Worm (Caenorhabditis elegans) whole organism, late embryonic: ENCODE data around the gene Y73F8A.10.
"Not testable (repeated sequence)": the region's sequence is repeated elsewhere in the genome, so short reads cannot be mapped to it uniquely, and the experiment has no call there.

Experiments
- F13H6.1 ChIP-seq: sonication (generic microtip); optimal IDR thresholded peaks from 2 replicates; lab custom pipeline; 2016; ENCODE audit warnings: missing genetic modification characterization, missing compliant biosample characterization
- K02D7.2 ChIP-seq: sonication (generic microtip); optimal IDR thresholded peaks from 2 replicates; lab custom pipeline; 2017; ENCODE audit warnings: mild to moderate bottlenecking, missing genetic modification characterization, missing compliant biosample characterization
- K09A11.1 ChIP-seq: sonication (generic microtip); optimal IDR thresholded peaks from 2 replicates; lab custom pipeline; 2017; ENCODE audit warnings: antibody characterized with exemption, mild to moderate bottlenecking, missing genetic modification characterization, missing compliant biosample characterization; ENCODE audit not compliant: insufficient read depth
- T23F11.4 ChIP-seq: fragments of 200-800 bp; sonication (Bioruptor generic); optimal IDR thresholded peaks from 2 replicates; lab custom pipeline; 2018; ENCODE audit warnings: mild to moderate bottlenecking, missing genetic modification characterization, missing compliant biosample characterization
- ama-1 ChIP-seq: fragments of 150-350 bp; optimal IDR thresholded peaks from 2 replicates; lab custom pipeline; 2014
- ceh-14 ChIP-seq: sonication (generic microtip); optimal IDR thresholded peaks from 2 replicates; lab custom pipeline; 2016; ENCODE audit warnings: missing genotype, missing genetic modification characterization, missing compliant biosample characterization
- ceh-18 ChIP-seq: sonication (generic microtip); optimal IDR thresholded peaks from 2 replicates; lab custom pipeline; 2016; ENCODE audit warnings: missing genetic modification characterization, missing compliant biosample characterization
- ceh-2 ChIP-seq: sonication (generic microtip); optimal IDR thresholded peaks from 2 replicates; lab custom pipeline; 2016; ENCODE audit warnings: missing genotype, missing genetic modification characterization, missing compliant biosample characterization
- ceh-22 ChIP-seq: sonication (generic microtip); optimal IDR thresholded peaks from 2 replicates; lab custom pipeline; 2017; ENCODE audit warnings: missing biosample characterization, missing genetic modification characterization
- ceh-30 ChIP-seq: fragments of 150-350 bp; optimal IDR thresholded peaks from 2 replicates; lab custom pipeline; 2014; ENCODE audit warnings: missing biosample characterization, missing genetic modification characterization
- ceh-34 ChIP-seq: sonication (generic microtip); optimal IDR thresholded peaks from 2 replicates; lab custom pipeline; 2016; ENCODE audit warnings: mild to moderate bottlenecking, missing genetic modification characterization, missing compliant biosample characterization
- ceh-48 ChIP-seq: sonication (generic microtip); optimal IDR thresholded peaks from 2 replicates; lab custom pipeline; 2016; ENCODE audit warnings: missing genetic modification characterization, inconsistent platforms, missing compliant biosample characterization
- dve-1 ChIP-seq: sonication (generic microtip); optimal IDR thresholded peaks from 2 replicates; lab custom pipeline; 2017; ENCODE audit warnings: antibody characterized with exemption, mild to moderate bottlenecking, missing genetic modification characterization, missing compliant biosample characterization
- elt-2 ChIP-seq: sonication (generic microtip); optimal IDR thresholded peaks from 2 replicates; lab custom pipeline; 2016; ENCODE audit warnings: missing genetic modification reagents, missing genetic modification characterization, missing compliant biosample characterization
- elt-4 ChIP-seq: sonication (generic microtip); optimal IDR thresholded peaks from 2 replicates; lab custom pipeline; 2016; ENCODE audit warnings: missing genetic modification characterization, missing compliant biosample characterization
- ets-4 ChIP-seq: sonication (generic microtip); optimal IDR thresholded peaks from 2 replicates; lab custom pipeline; 2016; ENCODE audit warnings: missing genetic modification characterization, missing compliant biosample characterization
- eyg-1 ChIP-seq: sonication (generic microtip); optimal IDR thresholded peaks from 2 replicates; lab custom pipeline; 2016; ENCODE audit warnings: missing genotype, missing genetic modification characterization, missing compliant biosample characterization
- fax-1 ChIP-seq: sonication (generic microtip); optimal IDR thresholded peaks from 2 replicates; lab custom pipeline; 2016; ENCODE audit warnings: missing genotype, missing genetic modification characterization, missing compliant biosample characterization
- fkh-10 ChIP-seq: fragments of 150-350 bp; optimal IDR thresholded peaks from 2 replicates; lab custom pipeline; 2014; ENCODE audit warnings: missing biosample characterization, missing genetic modification reagents, missing genetic modification characterization
- fkh-6 ChIP-seq: sonication (generic microtip); optimal IDR thresholded peaks from 2 replicates; lab custom pipeline; 2016; ENCODE audit warnings: missing genetic modification characterization, missing compliant biosample characterization
- hlh-13 ChIP-seq: fragments of 200-800 bp; sonication (Bioruptor generic); optimal IDR thresholded peaks from 2 replicates; lab custom pipeline; 2018; ENCODE audit warnings: mild to moderate bottlenecking, missing genetic modification characterization, missing compliant biosample characterization
- hlh-6 ChIP-seq: sonication (generic microtip); optimal IDR thresholded peaks from 2 replicates; lab custom pipeline; 2016; ENCODE audit warnings: missing genotype, missing genetic modification characterization, missing compliant biosample characterization
- lim-6 ChIP-seq: sonication (generic microtip); optimal IDR thresholded peaks from 2 replicates; lab custom pipeline; 2016; ENCODE audit warnings: missing genetic modification characterization, missing compliant biosample characterization
- mec-3 ChIP-seq: sonication (generic microtip); optimal IDR thresholded peaks from 2 replicates; lab custom pipeline; 2016; ENCODE audit warnings: borderline replicate concordance, missing genetic modification characterization, missing compliant biosample characterization
- nfya-1 ChIP-seq: sonication (generic microtip); optimal IDR thresholded peaks from 2 replicates; lab custom pipeline; 2017; ENCODE audit warnings: missing genetic modification characterization, mild to moderate bottlenecking, missing compliant biosample characterization, antibody characterized with exemption, moderate library complexity
- nhr-232 ChIP-seq: sonication (generic microtip); optimal IDR thresholded peaks from 2 replicates; lab custom pipeline; 2016; ENCODE audit warnings: missing genetic modification characterization, missing compliant biosample characterization
- pha-4 ChIP-seq: fragments of 150-350 bp; optimal IDR thresholded peaks from 2 replicates; lab custom pipeline; 2018; ENCODE audit warnings: missing biosample characterization, missing genetic modification reagents, missing genetic modification characterization
- pqm-1 ChIP-seq: sonication (generic microtip); optimal IDR thresholded peaks from 2 replicates; lab custom pipeline; 2016; ENCODE audit warnings: missing genetic modification characterization, missing compliant biosample characterization
- pros-1 ChIP-seq: fragments of 150-350 bp; optimal IDR thresholded peaks from 2 replicates; lab custom pipeline; 2014; ENCODE audit warnings: missing biosample characterization, missing genetic modification reagents, missing genetic modification characterization
- tbx-2 ChIP-seq: sonication (generic microtip); optimal IDR thresholded peaks from 2 replicates; lab custom pipeline; 2016; ENCODE audit warnings: missing genetic modification characterization, missing compliant biosample characterization
- unc-3 ChIP-seq, 2 experiments: fragments of 200-800 bp in 1 of 2; sonication (Bioruptor generic) in 1 of 2; sonication (generic microtip) in 1 of 2; conservative IDR thresholded peaks in 1 of 2; optimal IDR thresholded peaks in 1 of 2; 2 replicates each; pipeline versions ENCODE4 v1.3.6 to Lab custom; 2016 to 2022; ENCODE audit warnings: missing compliant biosample characterization in 2 of 2, missing genetic modification characterization in 2 of 2, missing genetic modification reagents in 1 of 2
- unc-55 ChIP-seq: sonication (generic microtip); optimal IDR thresholded peaks from 2 replicates; lab custom pipeline; 2017; ENCODE audit warnings: missing biosample characterization, missing genetic modification reagents, missing genetic modification characterization
- unc-86 ChIP-seq: sonication (generic microtip); optimal IDR thresholded peaks from 2 replicates; lab custom pipeline; 2016; ENCODE audit warnings: missing genetic modification characterization, missing compliant biosample characterization
- ztf-16 ChIP-seq: sonication (generic microtip); optimal IDR thresholded peaks from 2 replicates; lab custom pipeline; 2017; ENCODE audit warnings: missing genetic modification characterization, missing compliant biosample characterization

Gene Y73F8A.10

ce11 chrIV:15291162-15291561 is 3.0 kb upstream of the Y73F8A.10 start, which contains the start of gene pqn-90:
Gene pqn-90, minus strand, starts transcription at chrIV:15291262.
- TF ChIP-seq unc-3 (GFP tag; conservative IDR thresholded peaks at IDR 0.05; lab: Robert Waterston, UW): no peak
- no peak for TF ChIP-seq unc-3 (tag; optimal IDR thresholded peaks at IDR 0.05; lab: Kevin White, UChicago)
- no peak for TF ChIP-seq ceh-2
- TF ChIP-seq ets-4 (tag; lab: Kevin White, UChicago): no peak
- no peak for TF ChIP-seq fax-1 (tag; lab: Kevin White, UChicago)

- TF ChIP-seq T23F11.4 (GFP tag; lab: Kevin White, UChicago): no peak
- TF ChIP-seq, all 69 proteins: peak for 0
These were observed 2.5 kb upstream of the Y73F8A.10 start, which contains the start of gene pqn-91 for ce11 chrIV:15291607-15292006. Gene pqn-91, plus strand, starts transcription at chrIV:15291907.

ce11 chrIV:15300041-15300440 is 5.9 kb downstream of the Y73F8A.10 start:
- no peak for TF ChIP-seq mec-3 (tag; lab: Kevin White, UChicago)
- no peak for TF ChIP-seq ceh-30 (tag; lab: Kevin White, UChicago)
- TF ChIP-seq eyg-1 (tag; lab: Kevin White, UChicago): no peak
- no peak for TF ChIP-seq ceh-22 (tag; lab: Kevin White, UChicago)
- no peak for TF ChIP-seq fkh-10 (GFP tag; lab: Kevin White, UChicago)
- no peak for TF ChIP-seq lim-6 (tag; lab: Kevin White, UChicago)
- no peak for TF ChIP-seq fax-1 (tag; lab: Kevin White, UChicago)
- no peak for TF ChIP-seq ceh-48 (tag; lab: Kevin White, UChicago)
- no peak for TF ChIP-seq hlh-6 (tag; lab: Kevin White, UChicago)
- TF ChIP-seq pros-1: no peak
- no peak for TF ChIP-seq pha-4
- no peak for TF ChIP-seq hlh-13
- no peak for TF ChIP-seq K09A11.1
- TF ChIP-seq ztf-16 (tag; lab: Kevin White, UChicago): no peak
- TF ChIP-seq ceh-34 (tag; lab: Kevin White, UChicago): no peak
- TF ChIP-seq unc-55: no peak
- no peak for TF ChIP-seq ceh-2

- TF ChIP-seq unc-55 (no peak), fkh-6 (tag; lab: Kevin White, UChicago) (no peak), nhr-232 (tag; lab: Kevin White, UChicago) (no peak), T23F11.4 (GFP tag; lab: Kevin White, UChicago) (no peak), nfya-1 (tag; lab: Kevin White, UChicago) (no peak), ceh-14 (tag; lab: Kevin White, UChicago) (no peak), ceh-18 (no peak), dve-1 (tag; lab: Kevin White, UChicago) (no peak), K02D7.2 (tag; lab: Kevin White, UChicago) (no peak), elt-4 (tag; lab: Kevin White, UChicago) (no peak), ama-1 (lab: Kevin White, UChicago) (no peak), pqm-1 (tag; lab: Kevin White, UChicago) (no peak), pros-1 (no peak), F13H6.1 (tag; lab: Kevin White, UChicago) (no peak)
These were observed 8.0 kb downstream of the Y73F8A.10 start, which contains the start of gene best-21 for ce11 chrIV:15302151-15302550. Gene best-21, plus strand, starts transcription at chrIV:15302451.

- not testable (repeated sequence) for TF ChIP-seq elt-2, unc-86, tbx-2 (tag; lab: Kevin White, UChicago)
- TF ChIP-seq, all 69 proteins: peak for 0; not testable (repeated sequence) for 69
These were observed 17.4 kb downstream of the Y73F8A.10 start, which contains the start of gene Y73F8A.12 for ce11 chrIV:15311590-15311989. Gene Y73F8A.12, minus strand, starts transcription at chrIV:15311690.
